Worm (Caenorhabditis elegans) whole organism, dauer: ENCODE data around the gene ctf-18.

Source experiments
- unc-62 ChIP-seq: sonication (generic microtip); optimal IDR thresholded peaks from 2 replicates; lab custom pipeline; 2017; ENCODE audit warnings: missing biosample characterization, missing genetic modification reagents, missing genetic modification characterization

ctf-18 gene

DNA sequence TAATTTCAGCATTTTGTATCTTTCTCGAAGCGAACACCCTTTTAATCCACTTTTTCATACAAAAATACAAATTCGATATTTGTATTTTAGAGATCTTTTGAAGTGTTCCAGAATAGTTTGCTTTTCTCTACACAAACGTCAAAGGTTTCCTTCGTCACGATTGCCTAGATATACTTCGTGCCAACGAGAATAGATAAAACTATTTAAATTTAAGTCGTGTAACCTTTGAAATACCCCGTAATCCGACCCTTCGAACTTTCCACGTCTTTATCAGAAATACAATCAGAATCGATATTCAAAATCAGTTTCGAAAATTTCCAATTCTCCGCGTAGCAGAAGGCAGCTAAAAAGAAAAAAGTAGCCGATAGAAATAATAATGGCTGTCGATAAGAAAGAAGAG is 36.1 kb downstream of the ctf-18 start, which contains the start of gene ttbk-5:
ttbk-5 (plus strand) TSS at position 301 of the 400 bp plus-strand sequence.
- TF ChIP-seq unc-62 (GFP tag; lab: Kevin White, UChicago): no peak

DNA sequence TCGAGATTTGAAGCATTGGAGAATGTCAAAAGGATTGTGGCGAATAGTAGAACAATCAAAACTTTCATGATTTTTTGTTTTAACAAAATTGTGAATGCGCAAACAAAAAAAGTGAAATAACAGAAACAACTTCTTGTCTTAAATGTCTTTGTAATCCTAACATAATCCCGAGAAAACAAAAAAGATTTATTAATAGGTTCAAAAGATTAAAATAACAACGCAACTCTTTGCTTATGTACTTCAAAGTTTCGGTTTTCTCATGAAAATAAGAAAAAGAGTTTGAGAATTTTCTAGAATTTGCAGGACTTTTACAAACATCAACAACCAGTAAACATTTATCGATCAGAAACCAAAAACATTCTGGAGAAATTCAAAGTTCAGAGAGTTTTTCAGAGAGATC is 36.7 kb downstream of the ctf-18 start, which contains the start of gene ttr-39:
ttr-39 (minus strand) TSS at position 101 of the 400 bp plus-strand sequence.
- TF ChIP-seq unc-62 (GFP tag; lab: Kevin White, UChicago): no peak

DNA sequence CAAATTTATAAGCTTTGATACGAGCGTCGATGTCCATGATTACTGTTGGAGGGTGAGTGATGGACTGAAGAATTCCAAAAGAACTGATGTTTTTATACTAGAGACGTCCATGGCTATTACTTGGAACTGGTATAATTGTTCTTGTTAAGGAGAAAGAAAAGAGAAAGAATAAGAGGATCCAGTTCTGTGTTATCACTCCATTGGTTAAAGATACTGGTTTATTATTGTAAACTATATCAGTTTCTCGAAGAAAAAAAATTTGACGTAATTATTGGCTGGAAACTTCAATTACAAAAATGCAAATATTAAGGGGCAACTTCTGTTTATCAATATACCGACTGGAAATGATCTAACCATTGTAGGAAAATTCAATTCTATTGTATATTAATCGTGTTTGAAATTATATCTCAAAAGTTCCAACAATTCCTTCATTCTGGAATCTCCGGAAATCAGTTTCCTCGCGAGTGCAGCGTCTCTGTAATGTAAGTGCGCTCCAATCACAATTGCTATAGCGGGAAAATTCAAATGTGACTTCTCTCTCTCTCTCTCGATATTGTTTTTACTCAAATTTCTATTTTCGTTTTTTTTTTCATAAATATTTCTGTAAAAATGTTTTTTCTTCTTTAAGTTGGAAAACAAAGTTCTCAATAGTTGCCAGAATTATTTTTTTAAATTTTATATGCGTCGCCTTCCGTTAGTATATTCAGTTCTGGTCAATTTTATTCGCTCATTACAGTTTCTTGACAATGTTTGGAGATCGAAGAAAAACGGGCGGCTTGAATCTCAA is 40.9 kb downstream of the ctf-18 start, which contains the start of the genes col-2 and ndc-80:
col-2 (minus strand) TSS at position 51 of the 787 bp plus-strand sequence.
ndc-80 (plus strand) TSS at position 737 of the 787 bp plus-strand sequence.
- TF ChIP-seq unc-62 (GFP tag; lab: Kevin White, UChicago): no peak

ce11 chrIV:10084323-10084959 is 42.0 kb downstream of the ctf-18 start, which contains the start of gene W01B6.8:
W01B6.8 (minus strand) TSS chrIV:10084373.
- no peak for TF ChIP-seq unc-62 (GFP tag; lab: Kevin White, UChicago)

DNA sequence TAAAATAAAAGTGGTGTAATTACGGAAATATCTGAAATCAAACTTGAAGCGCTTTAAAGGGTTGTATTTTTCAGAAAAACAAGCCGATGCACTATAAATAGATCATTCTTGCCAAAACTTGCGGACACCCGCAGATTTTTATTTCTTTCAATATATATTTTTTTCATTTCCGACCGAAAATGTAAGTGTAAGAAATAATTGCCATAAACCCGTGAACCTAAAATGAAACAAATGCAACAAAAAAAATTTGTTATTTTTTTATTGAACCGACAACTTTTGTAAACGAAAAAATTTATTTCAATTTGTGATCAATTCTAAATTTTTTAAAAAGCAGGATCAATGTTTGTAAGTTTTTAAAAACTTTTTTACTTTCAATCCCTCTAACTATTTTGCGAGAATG is 45.6 kb downstream of the ctf-18 start, which contains the start of gene W01B6.6:
W01B6.6 (plus strand) TSS at position 301 of the 400 bp plus-strand sequence.
- TF ChIP-seq unc-62 (GFP tag; lab: Kevin White, UChicago): no peak

DNA sequence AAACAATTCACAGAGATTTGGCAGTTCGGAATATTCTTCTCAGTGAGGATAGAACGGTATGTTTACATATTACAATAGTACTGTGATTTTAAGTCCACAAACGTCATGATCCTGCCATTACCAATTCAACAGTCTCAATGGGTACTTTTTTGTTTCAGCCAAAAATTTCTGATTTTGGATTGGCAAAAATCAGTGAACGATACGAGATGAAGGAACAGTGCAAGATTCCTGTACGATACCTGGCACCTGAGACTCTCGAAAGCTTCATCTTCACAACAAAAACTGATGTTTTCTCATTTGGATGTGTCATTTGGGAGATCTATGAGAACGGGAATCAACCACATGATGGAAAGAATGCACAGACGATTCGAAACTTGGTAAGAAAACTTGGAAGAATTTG is 48.4 kb downstream of the ctf-18 start:
- no peak for TF ChIP-seq unc-62 (GFP tag; lab: Kevin White, UChicago)

DNA sequence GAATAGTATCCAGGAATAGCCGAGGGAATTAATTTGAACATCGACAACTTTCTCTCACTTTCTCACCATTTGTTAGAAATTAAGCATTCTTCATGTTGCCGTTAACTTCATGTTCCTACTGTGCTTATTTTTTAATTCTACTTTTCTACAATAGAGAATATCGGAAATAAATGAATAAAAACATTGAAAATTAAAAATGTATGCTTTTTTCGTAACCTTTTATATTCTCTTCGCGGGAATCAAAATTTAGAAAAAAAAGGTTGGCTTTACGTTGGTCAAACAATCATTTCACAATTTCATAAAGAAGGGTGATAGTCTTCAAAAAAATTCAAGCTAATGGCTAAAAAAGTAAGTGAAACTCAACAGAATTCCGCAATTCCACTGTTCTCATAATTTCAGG is 50.5 kb downstream of the ctf-18 start, which contains the start of gene W01B6.5:
W01B6.5 (plus strand) TSS at position 301 of the 400 bp plus-strand sequence.
- no peak for TF ChIP-seq unc-62 (GFP tag; lab: Kevin White, UChicago)

ce11 chrIV:10075034-10075510 is 51.4 kb downstream of the ctf-18 start, which contains the start of the genes ttbk-4 and W01B6.4:
ttbk-4 (minus strand) TSS chrIV:10075134.
W01B6.4 (plus strand) TSS chrIV:10075460.
- no peak for TF ChIP-seq unc-62 (GFP tag; lab: Kevin White, UChicago)
